Fruit fly (Drosophila melanogaster) whole organism, prepupa: ENCODE measurements around the gene Ptip.

Experiments used
- Blimp-1 ChIP-seq: fragments of 200-800 bp; sonication (Bioruptor generic); optimal IDR thresholded peaks from 3 replicates; lab custom pipeline; 2017; ENCODE audit warnings: missing biosample characterization, missing genetic modification characterization, mild to moderate bottlenecking, moderate library complexity, missing genetic modification reagents
- CG10631 ChIP-seq: fragments of 200-800 bp; sonication (Bioruptor generic); optimal IDR thresholded peaks from 2 replicates; lab custom pipeline; 2016; ENCODE audit warnings: missing biosample characterization, missing genetic modification characterization
- CG10669 ChIP-seq: fragments of 200-800 bp; sonication (Bioruptor generic); optimal IDR thresholded peaks from 3 replicates; lab custom pipeline; 2018; ENCODE audit warnings: missing biosample characterization, mild to moderate bottlenecking, missing genetic modification characterization, moderate library complexity
- CG11762 ChIP-seq: fragments of 200-800 bp; sonication (Bioruptor generic); optimal IDR thresholded peaks from 3 replicates; lab custom pipeline; 2016; ENCODE audit warnings: missing biosample characterization, missing genetic modification characterization; ENCODE audit not compliant: insufficient read depth
- CG11902 ChIP-seq: fragments of 200-800 bp; sonication (Bioruptor generic); optimal IDR thresholded peaks from 3 replicates; lab custom pipeline; 2016; ENCODE audit warnings: missing biosample characterization, missing genetic modification characterization
- CG15336 ChIP-seq: fragments of 200-800 bp; sonication (Bioruptor generic); IDR thresholded peaks from 2 replicates; pipeline ENCODE4 v1.3.6; 2022; ENCODE audit warnings: missing biosample characterization, missing genetic modification characterization
- CG1621 ChIP-seq: fragments of 200-800 bp; sonication (Bioruptor generic); optimal IDR thresholded peaks from 3 replicates; lab custom pipeline; 2018; ENCODE audit warnings: missing biosample characterization, mild to moderate bottlenecking, missing genetic modification characterization
- CG3032 ChIP-seq: fragments of 200-800 bp; optimal IDR thresholded peaks from 2 replicates; lab custom pipeline; 2019; ENCODE audit warnings: missing biosample characterization, mild to moderate bottlenecking, missing genetic modification characterization, moderate library complexity
- CG32006 ChIP-seq: fragments of 200-800 bp; sonication (Bioruptor generic); optimal IDR thresholded peaks from 3 replicates; lab custom pipeline; 2017; ENCODE audit warnings: missing biosample characterization, mild to moderate bottlenecking, missing genetic modification characterization
- CG34406 ChIP-seq: fragments of 200-800 bp; sonication (Bioruptor generic); optimal IDR thresholded peaks from 3 replicates; lab custom pipeline; 2016; ENCODE audit warnings: missing biosample characterization, missing genetic modification characterization
- CG3919 ChIP-seq: fragments of 200-800 bp; sonication (Bioruptor generic); optimal IDR thresholded peaks from 3 replicates; lab custom pipeline; 2016; ENCODE audit warnings: missing biosample characterization, missing genetic modification characterization
- CG6163 ChIP-seq: fragments of 200-800 bp; sonication (Bioruptor generic); IDR thresholded peaks from 3 replicates; pipeline ENCODE4 v1.3.6; 2022; ENCODE audit warnings: missing biosample characterization, missing genetic modification characterization
- CG6276 ChIP-seq: fragments of 200-800 bp; sonication (Bioruptor generic); optimal IDR thresholded peaks from 2 replicates; lab custom pipeline; 2017; ENCODE audit warnings: missing biosample characterization, mild to moderate bottlenecking, missing genetic modification characterization
- CG6808 ChIP-seq: fragments of 200-800 bp; sonication (Bioruptor generic); optimal IDR thresholded peaks from 3 replicates; lab custom pipeline; 2017; ENCODE audit warnings: missing biosample characterization, missing genetic modification characterization, mild to moderate bottlenecking, moderate library complexity, missing genetic modification reagents
- CG6854 ChIP-seq: fragments of 200-800 bp; sonication (Bioruptor generic); optimal IDR thresholded peaks from 2 replicates; lab custom pipeline; 2017; ENCODE audit warnings: missing biosample characterization, mild to moderate bottlenecking, missing genetic modification characterization
- CG7368 ChIP-seq: fragments of 200-800 bp; sonication (Bioruptor generic); optimal IDR thresholded peaks from 3 replicates; lab custom pipeline; 2016; ENCODE audit warnings: missing biosample characterization, missing genetic modification characterization
- CG8319 ChIP-seq: fragments of 200-800 bp; sonication (Bioruptor generic); optimal IDR thresholded peaks from 3 replicates; lab custom pipeline; 2016; ENCODE audit warnings: missing biosample characterization, missing genetic modification characterization
- CG8632 ChIP-seq: fragments of 200-800 bp; sonication (Bioruptor generic); optimal IDR thresholded peaks from 3 replicates; lab custom pipeline; 2016; ENCODE audit warnings: missing biosample characterization, missing genetic modification characterization
- CG9139 ChIP-seq: fragments of 200-800 bp; sonication (Bioruptor generic); optimal IDR thresholded peaks from 3 replicates; lab custom pipeline; 2017; ENCODE audit warnings: missing biosample characterization, mild to moderate bottlenecking, missing genetic modification characterization
- Eip78C ChIP-seq: fragments of 200-800 bp; sonication (Bioruptor generic); peaks from one replicate; lab custom pipeline; 2016; ENCODE audit warnings: missing biosample characterization, missing genetic modification characterization
- Ets21C ChIP-seq: fragments of 200-800 bp; sonication (Bioruptor generic); optimal IDR thresholded peaks from 3 replicates; lab custom pipeline; 2016; ENCODE audit warnings: missing biosample characterization, missing genetic modification characterization
- Ets96B ChIP-seq: fragments of 200-800 bp; optimal IDR thresholded peaks from 2 replicates; lab custom pipeline; 2019; ENCODE audit warnings: missing biosample characterization, mild to moderate bottlenecking, missing genetic modification characterization, moderate library complexity
- Hr38 ChIP-seq: sonication (Bioruptor generic); optimal IDR thresholded peaks from 2 replicates; lab custom pipeline; 2016; ENCODE audit warnings: missing biosample characterization, missing genetic modification characterization
- Hr4 ChIP-seq: fragments of 200-800 bp; sonication (Bioruptor generic); optimal IDR thresholded peaks from 3 replicates; lab custom pipeline; 2016; ENCODE audit warnings: missing biosample characterization, missing genetic modification characterization
- Lpt ChIP-seq: fragments of 200-800 bp; sonication (Bioruptor generic); optimal IDR thresholded peaks from 3 replicates; lab custom pipeline; 2016; ENCODE audit warnings: missing biosample characterization, missing genetic modification characterization
- Met ChIP-seq: fragments of 200-800 bp; sonication (Bioruptor generic); optimal IDR thresholded peaks from 3 replicates; lab custom pipeline; 2016; ENCODE audit warnings: missing biosample characterization, missing genetic modification characterization
- OdsH ChIP-seq: fragments of 200-800 bp; sonication (Bioruptor generic); optimal IDR thresholded peaks from 3 replicates; lab custom pipeline; 2016; ENCODE audit warnings: missing biosample characterization, missing genetic modification characterization
- Smox ChIP-seq: fragments of 200-800 bp; sonication (Bioruptor generic); optimal IDR thresholded peaks from 3 replicates; lab custom pipeline; 2016; ENCODE audit warnings: missing biosample characterization, missing genetic modification characterization
- Sox14 ChIP-seq: fragments of 200-800 bp; sonication (Bioruptor generic); optimal IDR thresholded peaks from 3 replicates; lab custom pipeline; 2016; ENCODE audit warnings: missing biosample characterization, missing genetic modification characterization
- Sox15 ChIP-seq: fragments of 200-800 bp; sonication (Bioruptor generic); optimal IDR thresholded peaks from 3 replicates; lab custom pipeline; 2016; ENCODE audit warnings: missing biosample characterization, missing genetic modification characterization
- cyc ChIP-seq: fragments of 200-800 bp; sonication (Bioruptor generic); optimal IDR thresholded peaks from 3 replicates; lab custom pipeline; 2016; ENCODE audit warnings: missing biosample characterization, missing genetic modification characterization
- dac ChIP-seq: fragments of 200-800 bp; sonication (Bioruptor generic); optimal IDR thresholded peaks from 2 replicates; lab custom pipeline; 2017; ENCODE audit warnings: missing biosample characterization, mild to moderate bottlenecking, missing genetic modification characterization
- dsx ChIP-seq: fragments of 200-800 bp; optimal IDR thresholded peaks from 3 replicates; lab custom pipeline; 2019; ENCODE audit warnings: missing biosample characterization, mild to moderate bottlenecking, missing genetic modification characterization, moderate library complexity; ENCODE audit not compliant: poor library complexity, severe bottlenecking
- eg ChIP-seq: fragments of 200-800 bp; sonication (Bioruptor generic); IDR thresholded peaks from 3 replicates; pipeline ENCODE4 v1.3.6; 2022; ENCODE audit warnings: missing biosample characterization, missing genetic modification characterization
- esn ChIP-seq: fragments of 200-800 bp; sonication (Bioruptor generic); optimal IDR thresholded peaks from 2 replicates; lab custom pipeline; 2016; ENCODE audit warnings: missing biosample characterization, mild to moderate bottlenecking, missing genetic modification characterization, moderate library complexity
- fd59A ChIP-seq: fragments of 200-800 bp; sonication (Bioruptor generic); optimal IDR thresholded peaks from 2 replicates; lab custom pipeline; 2017; ENCODE audit warnings: missing biosample characterization, mild to moderate bottlenecking, missing genetic modification characterization, missing genetic modification reagents
- fd85E ChIP-seq: fragments of 200-800 bp; sonication (Bioruptor generic); optimal IDR thresholded peaks from 3 replicates; lab custom pipeline; 2016; ENCODE audit warnings: missing biosample characterization, missing genetic modification characterization
- fkh ChIP-seq: fragments of 200-800 bp; sonication (Bioruptor generic); optimal IDR thresholded peaks from 3 replicates; lab custom pipeline; 2017; ENCODE audit warnings: missing biosample characterization, mild to moderate bottlenecking, missing genetic modification characterization, moderate library complexity
- net ChIP-seq: fragments of 200-800 bp; sonication (Bioruptor generic); optimal IDR thresholded peaks from 3 replicates; lab custom pipeline; 2016; ENCODE audit warnings: missing biosample characterization, missing genetic modification characterization
- pdm3 ChIP-seq: fragments of 200-800 bp; sonication (Bioruptor generic); optimal IDR thresholded peaks from 3 replicates; lab custom pipeline; 2016; ENCODE audit warnings: missing biosample characterization, missing genetic modification characterization
- salr ChIP-seq, 2 experiments: fragments of 200-800 bp; sonication (Bioruptor generic); optimal IDR thresholded peaks; 3 replicates each; lab custom pipeline; 2016 to 2018; ENCODE audit warnings: missing biosample characterization in 2 of 2, missing genetic modification characterization in 2 of 2, mild to moderate bottlenecking in 1 of 2
- spab ChIP-seq: fragments of 200-800 bp; sonication (Bioruptor generic); optimal IDR thresholded peaks from 2 replicates; lab custom pipeline; 2017; ENCODE audit warnings: missing biosample characterization, mild to moderate bottlenecking, missing genetic modification characterization, missing genetic modification reagents
- ss ChIP-seq, 2 experiments: fragments of 200-800 bp; sonication (Bioruptor generic); optimal IDR thresholded peaks; 2 replicates in 1 of 2; 3 replicates in 1 of 2; lab custom pipeline; 2017 to 2018; ENCODE audit warnings: mild to moderate bottlenecking in 2 of 2, missing biosample characterization in 2 of 2, missing genetic modification characterization in 2 of 2, moderate library complexity in 1 of 2
- topi ChIP-seq: fragments of 200-800 bp; sonication (Bioruptor generic); optimal IDR thresholded peaks from 3 replicates; lab custom pipeline; 2016; ENCODE audit warnings: missing biosample characterization, missing genetic modification characterization
- vri ChIP-seq: fragments of 200-800 bp; sonication (Bioruptor generic); optimal IDR thresholded peaks from 3 replicates; lab custom pipeline; 2016; ENCODE audit warnings: missing biosample characterization, mild to moderate bottlenecking, missing genetic modification characterization

Gene Ptip

DNA sequence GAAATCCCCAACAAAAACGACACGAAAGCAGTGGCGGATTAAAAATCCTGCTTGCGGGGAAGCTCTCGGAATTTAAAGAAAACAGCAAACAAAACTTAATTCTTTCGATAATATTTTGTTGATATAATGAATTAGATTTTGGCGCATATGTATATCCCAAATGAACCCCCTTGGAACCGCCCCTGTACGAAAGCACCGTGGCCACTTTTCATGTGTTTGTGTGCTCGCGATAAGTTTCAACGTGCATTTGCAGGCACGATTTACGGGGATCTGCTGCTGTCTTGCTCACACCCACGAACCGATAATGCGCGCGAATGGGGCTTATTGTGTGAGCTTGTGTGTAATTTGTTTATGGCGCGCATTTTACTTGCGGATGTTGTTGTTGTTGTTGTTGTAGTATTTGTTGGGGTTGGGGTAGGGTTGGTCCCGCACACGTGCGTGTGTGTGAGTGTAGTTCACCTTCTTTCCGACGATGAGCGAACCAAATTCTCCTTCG is 23.9 kb downstream of the Ptip start (continued):
- TF ChIP-seq CG8632 (GFP tag; lab: Kevin White, UChicago): peak; percentile 97
- peak; percentile 100 for TF ChIP-seq Eip78C
- peak; percentile 90 for TF ChIP-seq CG9139 (GFP tag; lab: Kevin White, UChicago)
- peak; percentile 99 for TF ChIP-seq net (GFP tag; lab: Kevin White, UChicago)
- peak; percentile 99 for TF ChIP-seq CG3919 (GFP tag; lab: Kevin White, UChicago)
- TF ChIP-seq Sox14 (GFP tag; lab: Kevin White, UChicago): peak; percentile 99
- peak; percentile 98 for TF ChIP-seq CG8319 (GFP tag; lab: Kevin White, UChicago)
- TF ChIP-seq salr (GFP tag; optimal IDR thresholded peaks at IDR 0.05; lab: Kevin White, UChicago): peak; percentile 96 to 99
- TF ChIP-seq Ets96B (tag; lab: Kevin White, UChicago): peak; percentile 98

DNA sequence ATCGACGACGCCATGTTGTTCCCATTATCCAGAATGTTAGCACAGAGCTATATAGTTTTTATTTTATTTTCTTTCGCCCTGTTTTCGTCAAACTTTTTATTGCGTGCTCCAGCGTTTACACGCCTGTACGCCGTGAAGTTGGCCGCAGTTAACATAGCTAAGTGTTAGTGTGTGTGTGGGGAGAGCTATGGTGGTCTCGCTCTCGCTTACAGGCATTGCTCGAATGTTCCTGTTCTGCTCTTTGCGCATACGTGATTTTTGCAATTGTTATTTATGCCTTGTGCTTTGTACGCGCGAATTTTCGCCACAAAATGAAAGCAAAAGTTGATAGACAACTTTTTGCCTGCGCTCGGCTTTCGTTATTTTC is 24.9 kb downstream of the Ptip start:
- peak; percentile 96 for TF ChIP-seq Blimp-1 (GFP tag; lab: Kevin White, UChicago)
- TF ChIP-seq cyc (GFP tag; lab: Kevin White, UChicago): no peak
- no peak for TF ChIP-seq Ets21C
- peak; percentile 35 for TF ChIP-seq Sox14 (GFP tag; lab: Kevin White, UChicago)
- TF ChIP-seq fd85E (GFP tag; lab: Kevin White, UChicago): peak; percentile 4
- TF ChIP-seq esn (GFP tag; lab: Kevin White, UChicago): peak; percentile 46
- TF ChIP-seq salr (GFP tag; optimal IDR thresholded peaks at IDR 0.05; lab: Kevin White, UChicago): peak in 1 of 2 experiments; percentile 33
- TF ChIP-seq Hr38 (GFP tag; lab: Kevin White, UChicago): no peak
- TF ChIP-seq net (GFP tag; lab: Kevin White, UChicago): peak; percentile 21
- TF ChIP-seq CG10631 (GFP tag; lab: Kevin White, UChicago): peak; percentile 1
- TF ChIP-seq CG11902 (GFP tag; lab: Kevin White, UChicago): no peak
- TF ChIP-seq fd59A (GFP tag; lab: Kevin White, UChicago): no peak
- no peak for TF ChIP-seq OdsH (GFP tag; lab: Kevin White, UChicago)
- no peak for TF ChIP-seq CG11762 (GFP tag; lab: Kevin White, UChicago)
- no peak for TF ChIP-seq spab (GFP tag; lab: Kevin White, UChicago)
- peak in 1 of 2 experiments; percentile 25 for TF ChIP-seq ss (GFP tag; optimal IDR thresholded peaks at IDR 0.05; lab: Kevin White, UChicago)
- peak; percentile 26 for TF ChIP-seq CG9139 (GFP tag; lab: Kevin White, UChicago)
- peak; percentile 5 for TF ChIP-seq topi (GFP tag; lab: Kevin White, UChicago)
- TF ChIP-seq CG6276: no peak
- TF ChIP-seq CG7368 (GFP tag; lab: Kevin White, UChicago): no peak
- TF ChIP-seq Eip78C: peak; percentile 74
- TF ChIP-seq eg (GFP tag; lab: Robert Waterston, UW): peak; percentile 34
- peak; percentile 13 for TF ChIP-seq Lpt (GFP tag; lab: Kevin White, UChicago)
- peak; percentile 95 for TF ChIP-seq CG6163
- peak; percentile 7 for TF ChIP-seq pdm3 (GFP tag; lab: Kevin White, UChicago)
- TF ChIP-seq vri (GFP tag; lab: Kevin White, UChicago): peak; percentile 26
- no peak for TF ChIP-seq Sox15 (GFP tag; lab: Kevin White, UChicago)
- no peak for TF ChIP-seq CG10669
- TF ChIP-seq dsx (GFP tag; lab: Kevin White, UChicago): peak; percentile 13
- no peak for TF ChIP-seq CG3919 (GFP tag; lab: Kevin White, UChicago)
- TF ChIP-seq CG8632 (GFP tag; lab: Kevin White, UChicago): peak; percentile 16
- peak; percentile 66 for TF ChIP-seq CG1621 (tag; lab: Kevin White, UChicago)
- TF ChIP-seq Ets96B (tag; lab: Kevin White, UChicago): no peak
- TF ChIP-seq dac (GFP tag; lab: Kevin White, UChicago): peak; percentile 21
- TF ChIP-seq fkh: peak; percentile 24
- TF ChIP-seq Hr4 (GFP tag; lab: Kevin White, UChicago): no peak
- TF ChIP-seq CG15336 (GFP tag; lab: Robert Waterston, UW): no peak; the same call in 1 of the 2 replicates
- TF ChIP-seq CG6854 (GFP tag; lab: Kevin White, UChicago): no peak
- no peak for TF ChIP-seq CG3032 (tag; lab: Kevin White, UChicago)
- TF ChIP-seq Met (GFP tag; lab: Kevin White, UChicago): peak; percentile 5
- no peak for TF ChIP-seq CG6808 (GFP tag; lab: Kevin White, UChicago)
- no peak for TF ChIP-seq CG32006 (GFP tag; lab: Kevin White, UChicago)
- TF ChIP-seq CG34406 (GFP tag; lab: Kevin White, UChicago): no peak
- TF ChIP-seq Smox: no peak
